Worm (Caenorhabditis elegans): ENCODE data around the gene apc-17.

The apc-17 gene

ce11 chrII:11128989-11129388 is 21.1 kb downstream of the apc-17 start, which contains the start of gene F40F8.3:
TSS of gene F40F8.3 (plus strand) at chrII:11129289.
- no peak for TF ChIP-seq C04F5.9 (tag; optimal IDR thresholded peaks at IDR 0.05)
- no peak for TF ChIP-seq C34B4.2 (tag; optimal IDR thresholded peaks at IDR 0.05)
- no peak for TF ChIP-seq ceh-88 (GFP tag; IDR thresholded peaks at IDR 0.05)
- no peak for TF ChIP-seq dpl-1 (GFP tag; optimal IDR thresholded peaks at IDR 0.05)
- TF ChIP-seq hpl-2 (GFP tag; optimal IDR thresholded peaks at IDR 0.05): no peak
- TF ChIP-seq tbx-2 (tag; optimal IDR thresholded peaks at IDR 0.05): no peak
- TF ChIP-seq alr-1 (tag; optimal IDR thresholded peaks at IDR 0.05; ENCODE audit: borderline replicate concordance): no peak
- no peak for TF ChIP-seq grh-1 (GFP tag; IDR thresholded peaks at IDR 0.05)

- no peak for TF ChIP-seq egl-27 (tag; optimal IDR thresholded peaks at IDR 0.05)
- TF ChIP-seq nhr-19 (GFP tag; conservative IDR thresholded peaks at IDR 0.05): no peak
- no peak for TF ChIP-seq mef-2 (tag; optimal IDR thresholded peaks at IDR 0.05)
- no peak for TF ChIP-seq nhr-11 (tag; optimal IDR thresholded peaks at IDR 0.05)
- no peak for TF ChIP-seq isw-1 (GFP tag; IDR thresholded peaks at IDR 0.05)
- TF ChIP-seq rnt-1 (tag; optimal IDR thresholded peaks at IDR 0.05): no peak
- no peak for TF ChIP-seq nhr-28 (tag; optimal IDR thresholded peaks at IDR 0.05)
- TF ChIP-seq nhr-84 (tag; optimal IDR thresholded peaks at IDR 0.05): no peak
- TF ChIP-seq pag-3 (tag; optimal IDR thresholded peaks at IDR 0.05; ENCODE audit: borderline replicate concordance, insufficient read depth): no peak
- no peak for TF ChIP-seq ztf-4 (tag; optimal IDR thresholded peaks at IDR 0.05)
- TF ChIP-seq vab-15 (tag; optimal IDR thresholded peaks at IDR 0.05): no peak
- no peak for TF ChIP-seq mdl-1 (tag; optimal IDR thresholded peaks at IDR 0.05)
- TF ChIP-seq lin-39 (tag; optimal IDR thresholded peaks at IDR 0.05): no peak
- TF ChIP-seq nhr-90 (tag; optimal IDR thresholded peaks at IDR 0.05; ENCODE audit: poor library complexity): no peak
- TF ChIP-seq nhr-77 (tag; optimal IDR thresholded peaks at IDR 0.05): no peak
- TF ChIP-seq alr-1 (tag; optimal IDR thresholded peaks at IDR 0.05; ENCODE audit: borderline replicate concordance): no peak
- no peak for TF ChIP-seq ztf-11 (tag; optimal IDR thresholded peaks at IDR 0.05)
- no peak for TF ChIP-seq efl-3 (GFP tag; optimal IDR thresholded peaks at IDR 0.05)
- TF ChIP-seq hlh-17 (GFP tag; optimal IDR thresholded peaks at IDR 0.05; ENCODE audit: borderline replicate concordance): no peak
- no peak for TF ChIP-seq sup-37 (GFP tag; optimal IDR thresholded peaks at IDR 0.05)
Observed at ce11 chrII:11129517-11129916, 21.6 kb downstream of the apc-17 start, which contains the start of gene F40F8.12. TSS of gene F40F8.12 (plus strand) at chrII:11129817.

- TF ChIP-seq hlh-17 (GFP tag; optimal IDR thresholded peaks at IDR 0.05; ENCODE audit: borderline replicate concordance) (no peak), swsn-7 (tag; optimal IDR thresholded peaks at IDR 0.05) (peak; percentile 20), alr-1 (tag; optimal IDR thresholded peaks at IDR 0.05; ENCODE audit: borderline replicate concordance) (no peak), unc-130 (tag; optimal IDR thresholded peaks at IDR 0.05) (no peak), efl-3 (GFP tag; optimal IDR thresholded peaks at IDR 0.05) (no peak), mep-1 (tag; optimal IDR thresholded peaks at IDR 0.05) (peak; percentile 56), nhr-12 (tag; optimal IDR thresholded peaks at IDR 0.05) (no peak), C04F5.9 (tag; optimal IDR thresholded peaks at IDR 0.05) (no peak), dpl-1 (GFP tag; optimal IDR thresholded peaks at IDR 0.05) (peak; percentile 80 to 91 (median 88)), tlp-1 (tag; optimal IDR thresholded peaks at IDR 0.05) (no peak), nhr-76 (tag; optimal IDR thresholded peaks at IDR 0.05) (no peak), nhr-11 (tag; optimal IDR thresholded peaks at IDR 0.05) (no peak), fkh-4 (tag; optimal IDR thresholded peaks at IDR 0.05; ENCODE audit: borderline replicate concordance) (no peak), pag-3 (tag; optimal IDR thresholded peaks at IDR 0.05; ENCODE audit: borderline replicate concordance, insufficient read depth) (no peak), fos-1 (tag; optimal IDR thresholded peaks at IDR 0.05) (no peak), ztf-4 (tag; optimal IDR thresholded peaks at IDR 0.05) (no peak), nhr-237 (tag; optimal IDR thresholded peaks at IDR 0.05) (no peak), lin-39 (tag; optimal IDR thresholded peaks at IDR 0.05) (peak; percentile 8), egl-13 (tag; optimal IDR thresholded peaks at IDR 0.05) (no peak), grh-1 (GFP tag; IDR thresholded peaks at IDR 0.05) (no peak), lin-13 (GFP tag; optimal IDR thresholded peaks at IDR 0.05) (no peak), aha-1 (tag; optimal IDR thresholded peaks at IDR 0.05) (no peak), ceh-82 (tag; optimal IDR thresholded peaks at IDR 0.05) (peak in 1 of 3 experiments; percentile 11), sox-4 (tag; optimal IDR thresholded peaks at IDR 0.05) (no peak), unc-30 (tag; optimal IDR thresholded peaks at IDR 0.05) (no peak), zag-1 (tag; optimal IDR thresholded peaks at IDR 0.05) (no peak), nhr-85 (tag) (peak; percentile 76), ztf-11 (tag; optimal IDR thresholded peaks at IDR 0.05) (no peak), Y116A8C.19 (tag; optimal IDR thresholded peaks at IDR 0.05; ENCODE audit: borderline replicate concordance) (no peak), lir-3 (tag; optimal IDR thresholded peaks at IDR 0.05; ENCODE audit: poor library complexity) (peak; percentile 2), ama-1 (optimal IDR thresholded peaks at IDR 0.05) (no peak), elt-2 (tag; optimal IDR thresholded peaks at IDR 0.05) (peak; percentile 22)
Observed at ce11 chrII:11132542-11132941, 24.6 kb downstream of the apc-17 start, which contains the start of gene F40F8.11. TSS of gene F40F8.11 (minus strand) at chrII:11132590.

All from whole organism, L1 larva.